Worm (Caenorhabditis elegans) whole organism, L4 larva: ENCODE data around the gene K08H2.10.
A peak's percentile ranks its signal among the peaks of the same experiment; 100 is the strongest.

Source experiments
- F26F4.8 ChIP-seq: fragments of 200-800 bp; sonication (Bioruptor generic); conservative IDR thresholded peaks from 2 replicates; pipeline ENCODE4 v1.3.6; 2022; ENCODE audit warnings: missing genetic modification characterization, missing compliant biosample characterization
- Y75B8A.6 ChIP-seq: fragments of 200-800 bp; sonication (Bioruptor generic); IDR thresholded peaks from 2 replicates; pipeline ENCODE4 v1.3.6; 2022; ENCODE audit warnings: missing genetic modification reagents, missing genetic modification characterization, missing compliant biosample characterization
- aha-1 ChIP-seq: fragments of 150-350 bp; peaks from one replicate; lab custom pipeline; 2014; ENCODE audit warnings: missing biosample characterization, missing genetic modification characterization
- ama-1 ChIP-seq: fragments of 150-350 bp; optimal IDR thresholded peaks from 2 replicates; lab custom pipeline; 2014; ENCODE audit warnings: inconsistent platforms, mixed read lengths
- ceh-62 ChIP-seq: sonication (generic microtip); optimal IDR thresholded peaks from 2 replicates; lab custom pipeline; 2017; ENCODE audit warnings: missing biosample characterization, missing genetic modification characterization
- ceh-82 ChIP-seq: sonication (generic microtip); optimal IDR thresholded peaks from 2 replicates; lab custom pipeline; 2017; ENCODE audit warnings: missing biosample characterization, missing genetic modification characterization
- ctbp-1 ChIP-seq: fragments of 200-800 bp; sonication (Bioruptor generic); IDR thresholded peaks from 2 replicates; pipeline ENCODE4 v1.3.6; 2022; ENCODE audit warnings: missing genetic modification reagents, missing genetic modification characterization, missing compliant biosample characterization
- daf-19 ChIP-seq: fragments of 200-800 bp; sonication (Bioruptor generic); conservative IDR thresholded peaks from 2 replicates; pipeline ENCODE4 v1.3.6; 2022; ENCODE audit warnings: missing genetic modification characterization, missing compliant biosample characterization
- dmd-9 ChIP-seq: fragments of 200-800 bp; sonication (Bioruptor generic); IDR thresholded peaks from 2 replicates; pipeline ENCODE4 v1.3.6; 2022; ENCODE audit warnings: missing genetic modification reagents, missing genetic modification characterization, missing compliant biosample characterization
- fos-1 ChIP-seq: fragments of 150-350 bp; optimal IDR thresholded peaks from 2 replicates; lab custom pipeline; 2014; ENCODE audit warnings: missing biosample characterization, missing genetic modification characterization
- hlh-11 ChIP-seq: fragments of 200-800 bp; sonication (Bioruptor generic); optimal IDR thresholded peaks from 2 replicates; lab custom pipeline; 2018; ENCODE audit warnings: mild to moderate bottlenecking, missing genetic modification characterization, missing compliant biosample characterization
- hlh-30 ChIP-seq: sonication (generic microtip); optimal IDR thresholded peaks from 2 replicates; lab custom pipeline; 2017; ENCODE audit warnings: antibody characterized with exemption, mild to moderate bottlenecking, missing genetic modification characterization, missing compliant biosample characterization; ENCODE audit not compliant: insufficient read depth
- hmg-1.1 ChIP-seq: fragments of 200-800 bp; sonication (Bioruptor generic); IDR thresholded peaks from 2 replicates; pipeline ENCODE4 v1.3.6; 2022; ENCODE audit warnings: missing genetic modification reagents, missing genetic modification characterization, missing compliant biosample characterization
- jun-1 ChIP-seq: fragments of 150-350 bp; optimal IDR thresholded peaks from 2 replicates; lab custom pipeline; 2014; ENCODE audit warnings: missing biosample characterization, missing genetic modification reagents, missing genetic modification characterization
- lim-7 ChIP-seq: fragments of 200-800 bp; sonication (Bioruptor generic); IDR thresholded peaks from 2 replicates; pipeline ENCODE4 v1.3.6; 2022; ENCODE audit warnings: missing genetic modification characterization, missing compliant biosample characterization
- lin-13 ChIP-seq: fragments of 150-350 bp; optimal IDR thresholded peaks from 2 replicates; lab custom pipeline; 2014; ENCODE audit warnings: missing biosample characterization, missing genetic modification reagents, missing genetic modification characterization
- lin-38 ChIP-seq: fragments of 200-800 bp; sonication (Bioruptor generic); IDR thresholded peaks from 2 replicates; pipeline ENCODE4 v1.3.6; 2022; ENCODE audit warnings: missing genetic modification reagents, missing genetic modification characterization, missing compliant biosample characterization
- lin-39 ChIP-seq: fragments of 150-350 bp; optimal IDR thresholded peaks from 2 replicates; lab custom pipeline; 2014; ENCODE audit warnings: missing biosample characterization, missing genetic modification reagents, missing genetic modification characterization
- lsy-2 ChIP-seq, 2 experiments: fragments of 150-350 bp in 1 of 2; sonication (generic microtip) in 1 of 2; optimal IDR thresholded peaks; 2 replicates each; lab custom pipeline; 2014 to 2017; ENCODE audit warnings: missing biosample characterization in 2 of 2, missing genetic modification characterization in 2 of 2
- madf-9 ChIP-seq: fragments of 200-800 bp; sonication (Bioruptor generic); conservative IDR thresholded peaks from 2 replicates; pipeline ENCODE4 v1.3.6; 2022; ENCODE audit warnings: missing genetic modification reagents, missing genetic modification characterization, missing compliant biosample characterization
- mxl-3 ChIP-seq: fragments of 200-800 bp; sonication (Bioruptor generic); optimal IDR thresholded peaks from 2 replicates; lab custom pipeline; 2018; ENCODE audit warnings: mild to moderate bottlenecking, missing genetic modification characterization, missing compliant biosample characterization
- nhr-237 ChIP-seq: sonication (generic microtip); optimal IDR thresholded peaks from 2 replicates; lab custom pipeline; 2017; ENCODE audit warnings: missing biosample characterization, missing genetic modification characterization
- nhr-28 ChIP-seq: fragments of 150-350 bp; optimal IDR thresholded peaks from 2 replicates; lab custom pipeline; 2014; ENCODE audit warnings: missing biosample characterization, missing genetic modification characterization
- nhr-42 ChIP-seq: fragments of 200-800 bp; sonication (Bioruptor generic); IDR thresholded peaks from 2 replicates; pipeline ENCODE4 v1.3.6; 2022; ENCODE audit warnings: missing genetic modification characterization, missing compliant biosample characterization
- nhr-48 ChIP-seq: sonication (generic microtip); optimal IDR thresholded peaks from 2 replicates; lab custom pipeline; 2016; ENCODE audit warnings: mild to moderate bottlenecking, missing genetic modification characterization, missing compliant biosample characterization
- nhr-77 ChIP-seq: fragments of 150-350 bp; optimal IDR thresholded peaks from 2 replicates; lab custom pipeline; 2014; ENCODE audit warnings: missing biosample characterization, missing genetic modification characterization
- pha-4 ChIP-seq, 2 experiments: fragments of 150-350 bp in 1 of 2; fragments of 200-800 bp in 1 of 2; sonication (Bioruptor generic) in 1 of 2; IDR thresholded peaks in 1 of 2; optimal IDR thresholded peaks in 1 of 2; 2 replicates each; pipeline versions ENCODE4 v1.3.6 to Lab custom; 2014 to 2022; ENCODE audit warnings: missing genetic modification characterization in 2 of 2, missing genetic modification reagents in 2 of 2, missing biosample characterization in 1 of 2, missing compliant biosample characterization in 1 of 2
- php-3 ChIP-seq: fragments of 200-800 bp; sonication (Bioruptor generic); IDR thresholded peaks from 2 replicates; pipeline ENCODE4 v1.3.6; 2022; ENCODE audit warnings: missing genetic modification reagents, missing genetic modification characterization, missing compliant biosample characterization
- pqm-1 ChIP-seq: sonication (generic microtip); optimal IDR thresholded peaks from 2 replicates; lab custom pipeline; 2017; ENCODE audit warnings: missing biosample characterization, missing genetic modification characterization
- rbr-2 ChIP-seq: sonication (generic microtip); optimal IDR thresholded peaks from 2 replicates; lab custom pipeline; 2016; ENCODE audit warnings: missing genotype, missing genetic modification characterization, missing compliant biosample characterization
- saeg-2 ChIP-seq: fragments of 200-800 bp; sonication (Bioruptor generic); IDR thresholded peaks from 2 replicates; pipeline ENCODE4 v1.3.6; 2022; ENCODE audit warnings: missing genetic modification reagents, missing genetic modification characterization, missing compliant biosample characterization
- sdz-12 ChIP-seq: fragments of 200-800 bp; sonication (Bioruptor generic); optimal IDR thresholded peaks from 2 replicates; lab custom pipeline; 2018; ENCODE audit warnings: mild to moderate bottlenecking, missing genetic modification characterization, missing compliant biosample characterization
- snpc-1.2 ChIP-seq: fragments of 200-800 bp; sonication (Bioruptor generic); IDR thresholded peaks from 2 replicates; pipeline ENCODE4 v1.3.6; 2022; ENCODE audit warnings: missing genetic modification reagents, missing genetic modification characterization, missing compliant biosample characterization
- spr-3 ChIP-seq: fragments of 200-800 bp; sonication (Bioruptor generic); optimal IDR thresholded peaks from 2 replicates; lab custom pipeline; 2018; ENCODE audit warnings: mild to moderate bottlenecking, missing genetic modification characterization, missing compliant biosample characterization
- zag-1 ChIP-seq: fragments of 150-350 bp; optimal IDR thresholded peaks from 2 replicates; lab custom pipeline; 2014; ENCODE audit warnings: missing biosample characterization, missing genetic modification characterization
- zfp-2 ChIP-seq: sonication (generic microtip); optimal IDR thresholded peaks from 2 replicates; lab custom pipeline; 2016; ENCODE audit warnings: mild to moderate bottlenecking, missing genetic modification characterization, missing compliant biosample characterization
- zfp-3 ChIP-seq: fragments of 200-800 bp; sonication (Bioruptor generic); conservative IDR thresholded peaks from 2 replicates; pipeline ENCODE4 v1.3.6; 2022; ENCODE audit warnings: missing genetic modification reagents, missing genetic modification characterization, missing compliant biosample characterization
- zip-11 ChIP-seq: fragments of 200-800 bp; sonication (Bioruptor generic); IDR thresholded peaks from 2 replicates; pipeline ENCODE4 v1.3.6; 2022; ENCODE audit warnings: missing genetic modification characterization, missing compliant biosample characterization
- zip-2 ChIP-seq: fragments of 150-350 bp; optimal IDR thresholded peaks from 2 replicates; lab custom pipeline; 2014; ENCODE audit warnings: missing biosample characterization, missing genetic modification characterization

K08H2.10 gene

DNA sequence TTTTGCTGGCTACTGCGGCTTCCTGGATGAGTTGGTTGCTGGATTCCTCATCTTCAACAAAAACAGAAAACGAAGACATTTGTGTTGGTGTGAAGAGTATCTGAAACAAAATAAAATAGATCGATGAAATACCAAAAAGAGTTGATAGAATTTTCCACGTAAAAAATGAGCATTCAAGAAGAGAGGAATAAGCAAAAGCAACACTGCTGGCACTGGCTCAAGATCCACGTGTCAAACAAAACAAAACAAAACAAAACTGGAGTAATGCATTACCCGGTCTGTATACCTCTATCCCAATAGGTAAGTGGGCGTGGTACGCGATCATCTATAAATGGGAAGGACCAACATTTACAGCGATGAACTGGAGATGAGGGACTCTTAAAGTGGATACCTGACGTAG, 22.7 kb upstream of the K08H2.10 start, which contains the start of gene K08H2.2:
Gene K08H2.2 (minus strand): TSS at position 101 of the 400 bp plus-strand sequence.
- TF ChIP-seq ama-1 (no peak), dmd-9 (no peak), hlh-11 (no peak), mxl-3 (GFP tag; lab: Kevin White, UChicago) (no peak), lim-7 (GFP tag; lab: Robert Waterston, UW) (no peak), aha-1 (tag; lab: Kevin White, UChicago) (peak; percentile 1)

DNA sequence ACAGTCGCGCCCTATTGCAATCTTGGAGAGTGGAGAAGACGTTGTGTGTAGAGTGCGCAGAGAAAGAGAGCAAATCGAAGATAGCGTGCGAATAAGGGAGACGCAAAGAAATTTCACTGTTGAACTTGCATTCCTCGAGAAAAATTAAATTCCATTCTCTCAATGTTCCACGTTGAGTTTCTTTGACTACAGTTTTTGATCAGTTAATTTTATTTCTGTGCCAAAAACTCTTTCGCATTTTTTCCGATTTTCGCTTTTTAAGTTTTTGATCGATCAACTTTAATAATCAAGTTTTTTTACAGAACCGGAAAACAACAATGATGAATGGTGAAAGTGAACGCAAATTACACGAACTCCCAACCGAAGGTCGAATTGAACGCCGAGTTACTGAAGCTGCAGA, 20.5 kb upstream of the K08H2.10 start, which contains the start of gene K08H2.3:
Gene K08H2.3 (plus strand): TSS at position 301 of the 400 bp plus-strand sequence.
- TF ChIP-seq hlh-30 (tag; lab: Kevin White, UChicago) = no peak
- TF ChIP-seq nhr-48 (tag; lab: Kevin White, UChicago) = no peak
- TF ChIP-seq pha-4 (GFP tag; IDR thresholded peaks at IDR 0.05; lab: Robert Waterston, UW) = no peak
- no peak for TF ChIP-seq pha-4 (tag; optimal IDR thresholded peaks at IDR 0.05; lab: Kevin White, UChicago)
- TF ChIP-seq daf-19 = no peak
- no peak for TF ChIP-seq ctbp-1 (GFP tag; lab: Robert Waterston, UW)
- TF ChIP-seq zfp-3 (GFP tag; lab: Robert Waterston, UW) = no peak
- no peak for TF ChIP-seq fos-1 (tag; lab: Kevin White, UChicago)
- no peak for TF ChIP-seq lin-39 (tag; lab: Kevin White, UChicago)
- TF ChIP-seq nhr-28 = no peak
- TF ChIP-seq pqm-1 (tag; lab: Kevin White, UChicago) = no peak
- no peak for TF ChIP-seq spr-3 (GFP tag; lab: Kevin White, UChicago)
- no peak for TF ChIP-seq sdz-12
- TF ChIP-seq ceh-62 = no peak
- TF ChIP-seq madf-9 (GFP tag; lab: Robert Waterston, UW) = no peak
- no peak for TF ChIP-seq lin-13
- no peak for TF ChIP-seq php-3 (GFP tag; lab: Robert Waterston, UW)
- TF ChIP-seq hmg-1.1 (GFP tag; lab: Robert Waterston, UW) = no peak

DNA sequence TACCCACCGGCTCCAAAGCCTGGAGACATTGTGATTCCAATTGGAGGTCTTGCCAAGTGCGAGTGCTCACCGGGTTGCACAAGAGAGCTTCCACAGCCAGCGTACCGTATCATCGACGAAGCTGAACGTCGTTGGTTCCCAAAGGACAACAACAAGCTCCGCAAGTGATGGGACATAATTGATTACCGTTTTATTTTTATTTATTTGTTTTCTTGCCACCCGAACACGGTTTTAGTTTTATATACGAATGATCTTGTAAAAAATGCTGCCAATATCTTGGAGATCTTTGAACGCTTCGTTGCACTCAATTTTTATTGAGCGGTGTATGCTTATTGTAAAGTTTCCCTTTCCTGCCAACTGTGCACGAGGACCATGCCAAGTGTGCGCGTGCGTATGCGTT, 19.4 kb upstream of the K08H2.10 start, which contains the start of gene K08H2.4:
Gene K08H2.4 (plus strand): TSS at position 301 of the 400 bp plus-strand sequence.
- TF ChIP-seq rbr-2 (no peak), ceh-82 (tag; lab: Kevin White, UChicago) (no peak), zag-1 (no peak), hlh-30 (tag; lab: Kevin White, UChicago) (no peak), nhr-237 (tag; lab: Kevin White, UChicago) (no peak), lin-13 (no peak), Y75B8A.6 (GFP tag; lab: Robert Waterston, UW) (no peak), nhr-77 (no peak), lsy-2 (tag; optimal IDR thresholded peaks at IDR 0.05; lab: Kevin White, UChicago) (no peak), zip-2 (tag; lab: Kevin White, UChicago) (no peak), nhr-42 (GFP tag; lab: Robert Waterston, UW) (no peak), nhr-28 (no peak), aha-1 (tag; lab: Kevin White, UChicago) (no peak), zfp-2 (tag; lab: Kevin White, UChicago) (no peak)

DNA sequence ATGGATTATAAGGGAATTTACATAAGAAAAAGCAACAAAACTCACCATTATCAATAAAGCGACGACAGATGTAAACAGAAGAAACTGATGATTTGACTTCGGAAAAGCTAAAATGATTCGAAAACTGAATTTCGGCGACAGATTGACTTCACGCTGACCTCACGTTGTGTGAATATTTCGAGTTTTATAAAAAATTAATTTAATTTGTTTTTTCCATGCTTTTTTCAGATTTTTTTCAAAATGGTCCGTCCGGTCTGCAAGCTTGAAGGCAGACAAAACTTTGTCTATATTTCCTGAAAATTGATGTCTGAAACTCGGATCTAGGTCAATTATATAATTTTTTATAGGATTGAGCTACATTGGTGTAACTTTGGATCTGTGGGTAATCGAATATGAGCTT, 15.4 kb upstream of the K08H2.10 start, which contains the start of gene K08H2.5:
Gene K08H2.5 (minus strand): TSS at position 101 of the 400 bp plus-strand sequence.
- TF ChIP-seq zfp-3 (GFP tag; lab: Robert Waterston, UW) = no peak
- no peak for TF ChIP-seq saeg-2
- TF ChIP-seq hmg-1.1 (GFP tag; lab: Robert Waterston, UW) = no peak
- no peak for TF ChIP-seq F26F4.8 (GFP tag; lab: Robert Waterston, UW)
- TF ChIP-seq daf-19 = no peak
- no peak for TF ChIP-seq ama-1
- TF ChIP-seq pha-4 (GFP tag; IDR thresholded peaks at IDR 0.05; lab: Robert Waterston, UW) = no peak
- no peak for TF ChIP-seq pha-4 (tag; optimal IDR thresholded peaks at IDR 0.05; lab: Kevin White, UChicago)
- TF ChIP-seq lin-13 = no peak
- TF ChIP-seq zip-11 (GFP tag; lab: Robert Waterston, UW) = no peak
- TF ChIP-seq jun-1 (tag; lab: Kevin White, UChicago) = no peak
- no peak for TF ChIP-seq zag-1
- no peak for TF ChIP-seq php-3 (GFP tag; lab: Robert Waterston, UW)
- TF ChIP-seq snpc-1.2 (GFP tag; lab: Robert Waterston, UW) = no peak
- no peak for TF ChIP-seq lin-38 (GFP tag; lab: Robert Waterston, UW)
- TF ChIP-seq, all 104 proteins: peak for 0
